Fruit fly (Drosophila melanogaster): Measurements from ENCODE around the gene mew.

The mew gene

dm6 chrX:13232406-13233195 is 25.7 kb downstream of the mew start:
- TF ChIP-seq noc (tag; optimal IDR thresholded peaks at IDR 0.05) = no peak

dm6 chrX:13230974-13231373 is 27.3 kb downstream of the mew start:
- no peak for TF ChIP-seq noc (tag; optimal IDR thresholded peaks at IDR 0.05)

- TF ChIP-seq noc (tag; optimal IDR thresholded peaks at IDR 0.05) = no peak
These were observed 28.5 kb downstream of the mew start for dm6 chrX:13229824-13230223.

- TF ChIP-seq noc (tag; optimal IDR thresholded peaks at IDR 0.05) = no peak
These were observed 29.1 kb downstream of the mew start for dm6 chrX:13229217-13229616.

dm6 chrX:13228208-13228606 is 30.1 kb downstream of the mew start:
- no peak for TF ChIP-seq noc (tag; optimal IDR thresholded peaks at IDR 0.05)

- no peak for TF ChIP-seq noc (tag; optimal IDR thresholded peaks at IDR 0.05)
These were observed 30.6 kb downstream of the mew start for dm6 chrX:13227505-13228207.

dm6 chrX:13226478-13226877 is 31.8 kb downstream of the mew start:
- no peak for TF ChIP-seq noc (tag; optimal IDR thresholded peaks at IDR 0.05)

- TF ChIP-seq noc (tag; optimal IDR thresholded peaks at IDR 0.05) = no peak
These were observed 33.4 kb downstream of the mew start for dm6 chrX:13224846-13225245.

- TF ChIP-seq noc (tag; optimal IDR thresholded peaks at IDR 0.05) = no peak
These were observed 36.5 kb downstream of the mew start for dm6 chrX:13221835-13222234.

- no peak for TF ChIP-seq noc (tag; optimal IDR thresholded peaks at IDR 0.05)
These were observed 37.0 kb downstream of the mew start for dm6 chrX:13221311-13221710.

- no peak for TF ChIP-seq noc (tag; optimal IDR thresholded peaks at IDR 0.05)
These were observed 37.9 kb downstream of the mew start for dm6 chrX:13220418-13220817.

- no peak for TF ChIP-seq noc (tag; optimal IDR thresholded peaks at IDR 0.05)
These were observed 39.0 kb downstream of the mew start for dm6 chrX:13219290-13219689.

- TF ChIP-seq noc (tag; optimal IDR thresholded peaks at IDR 0.05) = no peak
These were observed 44.2 kb downstream of the mew start for dm6 chrX:13214056-13214455.

- no peak for TF ChIP-seq noc (tag; optimal IDR thresholded peaks at IDR 0.05)
These were observed 46.2 kb downstream of the mew start, which contains the start of gene REG for dm6 chrX:13212138-13212481. REG (plus strand) TSS chrX:13212325.

dm6 chrX:13211357-13212137 is 46.7 kb downstream of the mew start, which contains the start of gene sno:
sno (minus strand) TSS chrX:13211674.
- TF ChIP-seq noc (tag; optimal IDR thresholded peaks at IDR 0.05) = no peak

- no peak for TF ChIP-seq noc (tag; optimal IDR thresholded peaks at IDR 0.05)
These were observed 47.9 kb downstream of the mew start for dm6 chrX:13210429-13210828.

- TF ChIP-seq noc (tag; optimal IDR thresholded peaks at IDR 0.05) = no peak
These were observed 48.9 kb downstream of the mew start for dm6 chrX:13209410-13209809.
